Fruit fly (Drosophila melanogaster): ENCODE measurements around the gene Sfp65A.

DNA sequence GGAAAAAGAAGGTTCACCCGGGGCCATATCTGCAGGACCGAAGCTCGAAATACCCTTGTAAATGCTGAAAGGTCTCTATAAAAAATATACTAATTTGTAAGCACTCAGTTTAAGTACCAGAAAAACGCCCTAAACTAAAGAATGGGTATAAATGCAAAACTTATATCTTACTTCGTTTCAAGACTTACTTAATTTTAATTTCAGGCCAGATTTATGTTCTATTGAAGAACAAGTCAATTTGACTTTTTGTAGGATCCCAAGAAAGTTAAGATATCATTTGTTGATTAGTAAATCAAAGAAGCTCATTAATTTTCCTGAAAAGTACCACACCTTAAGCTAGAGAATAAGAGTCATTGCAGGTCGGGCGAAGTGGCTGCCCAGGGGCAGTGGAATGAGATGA lies 7.1 kb downstream of the Sfp65A start:
- TF ChIP-seq pad (GFP tag; optimal IDR thresholded peaks at IDR 0.05) (no peak), Hr96 (GFP tag; optimal IDR thresholded peaks at IDR 0.05) (no peak), kay (GFP tag; ENCODE audit: borderline replicate concordance) (no peak)
